Worm (Caenorhabditis elegans) whole organism, L3 larva: Measurements from ENCODE around the gene F38B2.3.

ENCODE experiments used
- ceh-16 ChIP-seq: sonication (generic microtip); optimal IDR thresholded peaks from 2 replicates; lab custom pipeline; 2017; ENCODE audit warnings: missing biosample characterization, missing genetic modification characterization
- ceh-82 ChIP-seq: fragments of 150-350 bp; optimal IDR thresholded peaks from 2 replicates; lab custom pipeline; 2014; ENCODE audit warnings: missing biosample characterization, missing genetic modification characterization
- elt-1 ChIP-seq: fragments of 150-350 bp; optimal IDR thresholded peaks from 2 replicates; lab custom pipeline; 2014; ENCODE audit warnings: missing biosample characterization, missing genetic modification characterization
- elt-3 ChIP-seq, 3 experiments: fragments of 150-350 bp in 1 of 3; sonication (generic microtip) in 2 of 3; optimal IDR thresholded peaks; 2 replicates in 2 of 3; 4 replicates in 1 of 3; lab custom pipeline; 2014 to 2017; ENCODE audit warnings: missing biosample characterization in 3 of 3, missing genetic modification characterization in 3 of 3
- fos-1 ChIP-seq: fragments of 150-350 bp; optimal IDR thresholded peaks from 2 replicates; lab custom pipeline; 2014; ENCODE audit warnings: missing biosample characterization, missing genetic modification characterization
- jun-1 ChIP-seq: fragments of 150-350 bp; optimal IDR thresholded peaks from 2 replicates; lab custom pipeline; 2014; ENCODE audit warnings: missing biosample characterization, missing genetic modification reagents, missing genetic modification characterization
- lin-39 ChIP-seq: fragments of 150-350 bp; optimal IDR thresholded peaks from 2 replicates; lab custom pipeline; 2018; ENCODE audit warnings: missing biosample characterization, missing genetic modification reagents, missing genetic modification characterization
- nhr-11 ChIP-seq: fragments of 150-350 bp; optimal IDR thresholded peaks from 2 replicates; lab custom pipeline; 2014; ENCODE audit warnings: missing biosample characterization, missing genetic modification characterization
- pha-4 ChIP-seq: fragments of 150-350 bp; optimal IDR thresholded peaks from 2 replicates; lab custom pipeline; 2014; ENCODE audit warnings: missing biosample characterization, missing genetic modification reagents, missing genetic modification characterization
- unc-39 ChIP-seq: sonication (generic microtip); optimal IDR thresholded peaks from 4 replicates; lab custom pipeline; 2017; ENCODE audit warnings: missing biosample characterization, missing genetic modification characterization
- zag-1 ChIP-seq: fragments of 150-350 bp; optimal IDR thresholded peaks from 2 replicates; lab custom pipeline; 2014; ENCODE audit warnings: missing biosample characterization, missing genetic modification characterization
- ztf-4 ChIP-seq: fragments of 150-350 bp; optimal IDR thresholded peaks from 2 replicates; lab custom pipeline; 2014; ENCODE audit warnings: missing biosample characterization, missing genetic modification characterization

DNA sequence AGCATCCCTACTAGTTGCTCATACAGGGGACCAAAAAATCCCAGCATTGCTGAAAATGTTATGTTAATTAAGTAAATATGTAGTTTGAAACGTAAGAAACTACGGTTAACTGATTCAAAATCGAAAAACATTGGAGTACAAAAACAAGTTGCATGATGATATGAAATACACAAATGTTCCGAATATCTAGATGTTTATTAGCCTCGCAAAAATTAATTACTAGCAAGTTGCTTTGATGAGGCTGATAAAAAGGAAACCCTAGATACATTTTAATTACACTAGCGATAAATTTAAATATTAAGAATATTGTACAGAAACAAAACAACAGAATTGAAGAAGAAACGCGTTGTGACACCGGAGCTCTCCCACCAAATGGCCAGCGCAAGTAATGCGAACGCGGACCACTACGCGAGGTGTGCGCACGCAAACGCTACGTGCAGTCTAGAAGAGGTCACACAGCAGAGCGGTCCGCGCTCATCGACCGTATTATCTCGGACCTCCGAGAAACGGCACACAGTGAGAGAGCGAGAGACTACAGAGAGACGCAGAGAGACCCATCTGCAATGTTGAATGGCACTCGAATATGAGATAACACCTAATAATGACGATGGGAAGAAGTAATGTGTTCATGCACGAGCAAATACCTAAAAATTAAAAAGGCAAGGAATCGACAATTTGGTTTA lies 10.7 kb upstream of the F38B2.3 start, which contains the start of gene inx-2:
- TF ChIP-seq ztf-4 (no peak), jun-1 (tag; lab: Kevin White, UChicago) (no peak), ceh-16 (tag; lab: Kevin White, UChicago) (no peak), nhr-11 (tag; lab: Kevin White, UChicago) (no peak), ceh-82 (no peak), pha-4 (tag; lab: Kevin White, UChicago) (no peak), zag-1 (no peak), fos-1 (no peak), unc-39 (tag; lab: Kevin White, UChicago) (no peak), elt-3 (tag; optimal IDR thresholded peaks at IDR 0.05; lab: Kevin White, UChicago) (no peak), elt-1 (tag; lab: Kevin White, UChicago) (no peak), lin-39 (tag; lab: Kevin White, UChicago) (no peak)
